Fruit fly (Drosophila melanogaster): Measurements from ENCODE around the gene CG10650.

Gene CG10650

DNA sequence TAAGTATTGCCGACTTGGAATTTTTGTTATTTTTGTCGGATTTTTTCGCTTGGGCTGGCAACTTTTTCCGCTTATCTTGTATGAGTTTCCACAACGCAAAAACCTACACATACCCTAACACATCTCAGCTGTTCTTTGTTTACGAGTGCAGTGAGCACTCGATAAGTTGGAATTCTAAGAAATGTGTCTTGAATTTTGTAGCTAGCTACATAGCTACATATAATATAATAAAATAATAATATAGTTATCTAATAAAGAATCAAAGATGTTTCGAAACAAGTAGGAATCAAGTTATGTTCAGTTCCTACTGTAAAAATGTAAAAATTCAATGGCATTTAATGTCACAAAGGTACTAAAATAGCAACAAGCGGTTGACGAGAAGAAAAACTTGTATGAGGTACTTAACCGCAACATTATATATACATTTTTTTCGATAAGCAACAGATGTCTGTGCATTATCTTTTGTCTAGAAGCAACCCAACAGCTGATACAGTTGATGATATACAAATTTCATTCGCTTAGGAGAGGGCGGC lies 38.5 kb downstream of the CG10650 start, which contains the start of gene Bhmt:
Bhmt (minus strand) TSS at position 170 of the 533 bp plus-strand sequence.
- TF ChIP-seq CG17385 (GFP tag; optimal IDR thresholded peaks at IDR 0.05), result peak; percentile 62
- TF ChIP-seq CG9932 (GFP tag; IDR thresholded peaks at IDR 0.05), result peak; percentile 69
- TF ChIP-seq klu (GFP tag; IDR thresholded peaks at IDR 0.05), result no peak
- TF ChIP-seq CG10209 (GFP tag; optimal IDR thresholded peaks at IDR 0.05), result peak; percentile 54
- TF ChIP-seq CG18011 (GFP tag; optimal IDR thresholded peaks at IDR 0.05), result peak; percentile 27
- no peak for TF ChIP-seq kay (GFP tag; optimal IDR thresholded peaks at IDR 0.05)
- peak; percentile 42; the same call in 1 of the 2 replicates for TF ChIP-seq CG4730 (GFP tag; IDR thresholded peaks at IDR 0.05)
- peak; percentile 47 for TF ChIP-seq CG8281 (tag; optimal IDR thresholded peaks at IDR 0.05)
- peak; percentile 33 for TF ChIP-seq CG8388 (GFP tag; optimal IDR thresholded peaks at IDR 0.05)
- TF ChIP-seq ham (GFP tag; IDR thresholded peaks at IDR 0.05), result no peak
- peak; percentile 59 for TF ChIP-seq Med (GFP tag)
- TF ChIP-seq gsb (GFP tag; IDR thresholded peaks at IDR 0.05), result 0 out of 2 replicates have a peak, but pooled peaks have one; percentile 57
- peak; percentile 59 for TF ChIP-seq CG6854 (GFP tag; optimal IDR thresholded peaks at IDR 0.05)
- TF ChIP-seq CG4404 (GFP tag; IDR thresholded peaks at IDR 0.05), result no peak
- no peak for TF ChIP-seq CG14965 (GFP tag; optimal IDR thresholded peaks at IDR 0.05; ENCODE audit: borderline replicate concordance)
- TF ChIP-seq CG3281 (GFP tag; optimal IDR thresholded peaks at IDR 0.05), result peak; percentile 81
- TF ChIP-seq CG30020 (tag; optimal IDR thresholded peaks at IDR 0.05), result no peak
- TF ChIP-seq CG7987 (GFP tag; optimal IDR thresholded peaks at IDR 0.05), result peak; percentile 17
- no peak for TF ChIP-seq emc (GFP tag; optimal IDR thresholded peaks at IDR 0.05)
- no peak for TF ChIP-seq CG5953 (GFP tag; IDR thresholded peaks at IDR 0.05)
- no peak for TF ChIP-seq CG9797 (GFP tag; optimal IDR thresholded peaks at IDR 0.05)
- no peak for TF ChIP-seq abd-A (tag; optimal IDR thresholded peaks at IDR 0.05)
- no peak for TF ChIP-seq fru (optimal IDR thresholded peaks at IDR 0.05)
- no peak for TF ChIP-seq gsb-n (tag; optimal IDR thresholded peaks at IDR 0.05)
- TF ChIP-seq fd3F (GFP tag; optimal IDR thresholded peaks at IDR 0.05), result peak; percentile 60
- TF ChIP-seq lov (optimal IDR thresholded peaks at IDR 0.05), result no peak
- no peak for TF ChIP-seq lov (GFP tag; IDR thresholded peaks at IDR 0.05)
- TF ChIP-seq exex (tag; optimal IDR thresholded peaks at IDR 0.05), result peak; percentile 56
- TF ChIP-seq CG18262 (tag; optimal IDR thresholded peaks at IDR 0.05), result peak; percentile 68
- no peak for TF ChIP-seq Dip2 (GFP tag; IDR thresholded peaks at IDR 0.05)
- TF ChIP-seq CG12104 (GFP tag; optimal IDR thresholded peaks at IDR 0.05), result peak; percentile 47
- TF ChIP-seq zf30C (GFP tag; optimal IDR thresholded peaks at IDR 0.05), result no peak
- 0 out of 2 replicates have a peak, but pooled peaks have one; percentile 23 for TF ChIP-seq Poxn (GFP tag; IDR thresholded peaks at IDR 0.05)
- TF ChIP-seq CG13624 (GFP tag; optimal IDR thresholded peaks at IDR 0.05), result peak; percentile 39
- peak; percentile 76 for TF ChIP-seq Fer1 (GFP tag; optimal IDR thresholded peaks at IDR 0.05)
- TF ChIP-seq mam (GFP tag; optimal IDR thresholded peaks at IDR 0.05), result peak; percentile 21
- TF ChIP-seq crol (GFP tag; IDR thresholded peaks at IDR 0.05), result no peak
- peak; percentile 59; the same call in 2 of the 3 replicates for TF ChIP-seq Aef1 (GFP tag; IDR thresholded peaks at IDR 0.05)
- TF ChIP-seq dysf (GFP tag; IDR thresholded peaks at IDR 0.05), result peak; percentile 80
- TF ChIP-seq kni (GFP tag; optimal IDR thresholded peaks at IDR 0.05), result no peak
- no peak for TF ChIP-seq tna (GFP tag; IDR thresholded peaks at IDR 0.05; ENCODE audit: partially characterized antibody)
- peak; percentile 68 for TF ChIP-seq Oli (tag; optimal IDR thresholded peaks at IDR 0.05)
- TF ChIP-seq HLH54F (GFP tag; optimal IDR thresholded peaks at IDR 0.05), result no peak
- TF ChIP-seq odd (GFP tag; optimal IDR thresholded peaks at IDR 0.05), result peak; percentile 60
- no peak for TF ChIP-seq CG3995 (GFP tag; optimal IDR thresholded peaks at IDR 0.05)
- peak; percentile 25; the same call in 1 of the 3 replicates for TF ChIP-seq ase (GFP tag; IDR thresholded peaks at IDR 0.05)
- TF ChIP-seq CG10959 (GFP tag; IDR thresholded peaks at IDR 0.05), result no peak
- TF ChIP-seq fu2 (GFP tag; optimal IDR thresholded peaks at IDR 0.05), result no peak
- peak; percentile 87 for TF ChIP-seq Drgx (GFP tag; IDR thresholded peaks at IDR 0.05)
- TF ChIP-seq so (GFP tag; IDR thresholded peaks at IDR 0.05), result peak; percentile 39; the same call in 1 of the 3 replicates
- TF ChIP-seq hth (optimal IDR thresholded peaks at IDR 0.05), result no peak
- no peak for TF ChIP-seq shn (GFP tag; optimal IDR thresholded peaks at IDR 0.05)

Measured in whole organism, embryonic.